Worm (Caenorhabditis elegans) whole organism, L1 larva: ENCODE results near the gene F53F4.18.
A peak's percentile ranks its signal among the peaks of the same experiment; 100 is the strongest.

ENCODE experiments used
- C04F5.9 ChIP-seq: sonication (generic microtip); optimal IDR thresholded peaks from 2 replicates; lab custom pipeline; 2016; ENCODE audit warnings: missing genetic modification characterization, missing compliant biosample characterization
- C34B4.2 ChIP-seq: sonication (generic microtip); optimal IDR thresholded peaks from 2 replicates; lab custom pipeline; 2017; ENCODE audit warnings: mild to moderate bottlenecking, missing genetic modification characterization, missing compliant biosample characterization
- Y116A8C.19 ChIP-seq: sonication (generic microtip); optimal IDR thresholded peaks from 2 replicates; lab custom pipeline; 2016; ENCODE audit warnings: missing compliant biosample characterization, missing genetic modification characterization, borderline replicate concordance
- alr-1 ChIP-seq: fragments of 200-800 bp; sonication (Bioruptor generic); optimal IDR thresholded peaks from 2 replicates; lab custom pipeline; 2018; ENCODE audit warnings: borderline replicate concordance, mild to moderate bottlenecking, missing genetic modification characterization, missing compliant biosample characterization
- aly-2 ChIP-seq: fragments of 150-350 bp; optimal IDR thresholded peaks from 2 replicates; lab custom pipeline; 2014; ENCODE audit warnings: missing biosample characterization, missing genetic modification characterization
- ceh-8 ChIP-seq: fragments of 200-800 bp; sonication (Bioruptor generic); optimal IDR thresholded peaks from 2 replicates; lab custom pipeline; 2018; ENCODE audit warnings: mild to moderate bottlenecking, missing genetic modification characterization, moderate library complexity, missing compliant biosample characterization
- ceh-82 ChIP-seq, 3 experiments: fragments of 150-350 bp in 1 of 3; sonication (generic microtip) in 2 of 3; optimal IDR thresholded peaks; 2 replicates each; lab custom pipeline; 2014 to 2017; ENCODE audit warnings: missing biosample characterization in 3 of 3, missing genetic modification characterization in 3 of 3
- dsc-1 ChIP-seq: sonication (generic microtip); optimal IDR thresholded peaks from 2 replicates; lab custom pipeline; 2016; ENCODE audit warnings: mild to moderate bottlenecking, missing genetic modification characterization, missing compliant biosample characterization
- efl-1 ChIP-seq, 4 experiments: fragments of 150-350 bp; optimal IDR thresholded peaks in 3 of 4; peaks in 1 of 4; 1 replicate in 1 of 4; 2 replicates in 3 of 4; lab custom pipeline; 2014; ENCODE audit warnings: missing biosample characterization in 2 of 4, missing genetic modification characterization in 2 of 4, missing genetic modification reagents in 2 of 4
- efl-3 ChIP-seq: fragments of 200-800 bp; sonication (Bioruptor generic); optimal IDR thresholded peaks from 2 replicates; lab custom pipeline; 2018; ENCODE audit warnings: mild to moderate bottlenecking, missing genetic modification characterization, missing compliant biosample characterization
- egl-27 ChIP-seq, 2 experiments: fragments of 150-350 bp in 1 of 2; sonication (generic microtip); optimal IDR thresholded peaks; 3 replicates each; lab custom pipeline; 2017 to 2018; ENCODE audit warnings: missing biosample characterization in 2 of 2, missing genetic modification characterization in 2 of 2, missing genetic modification reagents in 2 of 2
- fkh-10 ChIP-seq: sonication (generic microtip); optimal IDR thresholded peaks from 2 replicates; lab custom pipeline; 2017; ENCODE audit warnings: missing biosample characterization, missing genetic modification reagents, missing genetic modification characterization
- fkh-8 ChIP-seq: sonication (generic microtip); optimal IDR thresholded peaks from 2 replicates; lab custom pipeline; 2016; ENCODE audit warnings: mild to moderate bottlenecking, missing genetic modification characterization, missing compliant biosample characterization
- grh-1 ChIP-seq: fragments of 200-800 bp; sonication (Bioruptor generic); IDR thresholded peaks from 2 replicates; pipeline ENCODE4 v1.3.6; 2022; ENCODE audit warnings: missing genetic modification reagents, missing genetic modification characterization, missing compliant biosample characterization
- hlh-17 ChIP-seq: fragments of 200-800 bp; sonication (Bioruptor generic); optimal IDR thresholded peaks from 2 replicates; lab custom pipeline; 2018; ENCODE audit warnings: missing genetic modification characterization, mild to moderate bottlenecking, missing compliant biosample characterization, moderate library complexity, borderline replicate concordance
- irx-1 ChIP-seq: sonication (generic microtip); optimal IDR thresholded peaks from 2 replicates; lab custom pipeline; 2016; ENCODE audit warnings: missing genetic modification characterization, missing compliant biosample characterization
- isw-1 ChIP-seq: fragments of 200-800 bp; sonication (Bioruptor generic); IDR thresholded peaks from 2 replicates; pipeline ENCODE4 v1.3.6; 2022; ENCODE audit warnings: missing genetic modification characterization, missing compliant biosample characterization
- jun-1 ChIP-seq: fragments of 150-350 bp; optimal IDR thresholded peaks from 2 replicates; lab custom pipeline; 2014; ENCODE audit warnings: missing biosample characterization, missing genetic modification reagents, missing genetic modification characterization
- lin-14 ChIP-seq: fragments of 200-800 bp; sonication (Bioruptor generic); optimal IDR thresholded peaks from 2 replicates; lab custom pipeline; 2018; ENCODE audit warnings: mild to moderate bottlenecking, missing genetic modification characterization, moderate library complexity, missing compliant biosample characterization
- lin-15B ChIP-seq: fragments of 150-350 bp; sonication (generic microtip); optimal IDR thresholded peaks from 3 replicates; lab custom pipeline; 2014; ENCODE audit warnings: missing biosample characterization, missing genetic modification characterization
- lin-35 ChIP-seq, 2 experiments: fragments of 150-350 bp; optimal IDR thresholded peaks; 2 replicates each; lab custom pipeline; 2014; ENCODE audit warnings: missing biosample characterization in 2 of 2, missing genetic modification characterization in 2 of 2, missing genetic modification reagents in 2 of 2
- mab-9 ChIP-seq: fragments of 200-800 bp; sonication (Bioruptor generic); IDR thresholded peaks from 2 replicates; pipeline ENCODE4 v1.3.6; 2022; ENCODE audit warnings: missing genetic modification reagents, missing genetic modification characterization, missing compliant biosample characterization
- mdl-1 ChIP-seq, 2 experiments: fragments of 150-350 bp; optimal IDR thresholded peaks; 2 replicates each; lab custom pipeline; 2014 to 2017; ENCODE audit warnings: missing biosample characterization in 2 of 2, missing genetic modification characterization in 2 of 2, inconsistent platforms in 1 of 2
- mef-2 ChIP-seq: fragments of 150-350 bp; optimal IDR thresholded peaks from 2 replicates; lab custom pipeline; 2014; ENCODE audit warnings: missing biosample characterization, missing genetic modification characterization
- nhr-11 ChIP-seq: fragments of 150-350 bp; optimal IDR thresholded peaks from 2 replicates; lab custom pipeline; 2014; ENCODE audit warnings: missing biosample characterization, missing genetic modification characterization
- nhr-19 ChIP-seq: fragments of 200-800 bp; sonication (Bioruptor generic); conservative IDR thresholded peaks from 2 replicates; pipeline ENCODE4 v1.3.6; 2022; ENCODE audit warnings: missing genetic modification characterization, missing compliant biosample characterization
- nhr-20 ChIP-seq: sonication (generic microtip); optimal IDR thresholded peaks from 2 replicates; lab custom pipeline; 2016; ENCODE audit warnings: mild to moderate bottlenecking, missing genetic modification characterization, missing compliant biosample characterization
- nhr-85 ChIP-seq: sonication (generic microtip); peaks from one replicate; lab custom pipeline; 2016; ENCODE audit warnings: missing genetic modification characterization, inconsistent platforms, missing compliant biosample characterization
- nhr-90 ChIP-seq: sonication (generic microtip); optimal IDR thresholded peaks from 2 replicates; lab custom pipeline; 2016; ENCODE audit warnings: mild to moderate bottlenecking, missing genetic modification characterization, missing compliant biosample characterization; ENCODE audit not compliant: poor library complexity
- pag-3 ChIP-seq: sonication (generic microtip); optimal IDR thresholded peaks from 2 replicates; lab custom pipeline; 2017; ENCODE audit warnings: missing genetic modification characterization, mild to moderate bottlenecking, missing compliant biosample characterization, antibody characterized with exemption, borderline replicate concordance; ENCODE audit not compliant: insufficient read depth
- pax-3 ChIP-seq: fragments of 200-800 bp; sonication (Bioruptor generic); optimal IDR thresholded peaks from 2 replicates; lab custom pipeline; 2018; ENCODE audit warnings: mild to moderate bottlenecking, missing genetic modification characterization, moderate library complexity, missing compliant biosample characterization
- rnt-1 ChIP-seq: sonication (generic microtip); optimal IDR thresholded peaks from 2 replicates; lab custom pipeline; 2016; ENCODE audit warnings: mild to moderate bottlenecking, missing genetic modification characterization, moderate library complexity, missing compliant biosample characterization
- skn-1 ChIP-seq: fragments of 150-350 bp; optimal IDR thresholded peaks from 2 replicates; lab custom pipeline; 2014; ENCODE audit warnings: missing biosample characterization, missing genetic modification characterization
- snpc-4 ChIP-seq: fragments of 150-350 bp; optimal IDR thresholded peaks from 2 replicates; lab custom pipeline; 2014; ENCODE audit warnings: missing biosample characterization, missing genetic modification characterization
- snu-23 ChIP-seq: sonication (generic microtip); optimal IDR thresholded peaks from 2 replicates; lab custom pipeline; 2016; ENCODE audit warnings: missing genetic modification characterization, missing compliant biosample characterization
- sup-37 ChIP-seq: fragments of 200-800 bp; sonication (Bioruptor generic); optimal IDR thresholded peaks from 2 replicates; lab custom pipeline; 2018; ENCODE audit warnings: mild to moderate bottlenecking, missing genetic modification characterization, missing compliant biosample characterization
- tbx-2 ChIP-seq: sonication (generic microtip); optimal IDR thresholded peaks from 2 replicates; lab custom pipeline; 2016; ENCODE audit warnings: missing genetic modification characterization, missing compliant biosample characterization
- unc-130 ChIP-seq: fragments of 150-350 bp; optimal IDR thresholded peaks from 2 replicates; lab custom pipeline; 2017; ENCODE audit warnings: missing biosample characterization, missing genetic modification characterization, inconsistent platforms
- unc-98 ChIP-seq: fragments of 200-800 bp; sonication (Bioruptor generic); IDR thresholded peaks from 2 replicates; pipeline ENCODE4 v1.3.6; 2022; ENCODE audit warnings: missing genetic modification characterization, missing compliant biosample characterization
- vab-15 ChIP-seq: sonication (generic microtip); optimal IDR thresholded peaks from 2 replicates; lab custom pipeline; 2017; ENCODE audit warnings: missing genotype, mild to moderate bottlenecking, missing genetic modification characterization, missing compliant biosample characterization
- xbp-1 ChIP-seq: sonication (generic microtip); optimal IDR thresholded peaks from 2 replicates; lab custom pipeline; 2016; ENCODE audit warnings: missing genetic modification characterization, missing compliant biosample characterization
- zip-4 ChIP-seq: fragments of 200-800 bp; sonication (Bioruptor generic); optimal IDR thresholded peaks from 2 replicates; lab custom pipeline; 2018; ENCODE audit warnings: mild to moderate bottlenecking, missing genetic modification characterization, moderate library complexity, missing compliant biosample characterization
- ztf-11 ChIP-seq, 2 experiments: sonication (generic microtip); optimal IDR thresholded peaks; 2 replicates each; lab custom pipeline; 2016 to 2017; ENCODE audit warnings: missing genetic modification characterization in 2 of 2, missing biosample characterization in 1 of 2, missing compliant biosample characterization in 1 of 2

F53F4.18 gene

DNA sequence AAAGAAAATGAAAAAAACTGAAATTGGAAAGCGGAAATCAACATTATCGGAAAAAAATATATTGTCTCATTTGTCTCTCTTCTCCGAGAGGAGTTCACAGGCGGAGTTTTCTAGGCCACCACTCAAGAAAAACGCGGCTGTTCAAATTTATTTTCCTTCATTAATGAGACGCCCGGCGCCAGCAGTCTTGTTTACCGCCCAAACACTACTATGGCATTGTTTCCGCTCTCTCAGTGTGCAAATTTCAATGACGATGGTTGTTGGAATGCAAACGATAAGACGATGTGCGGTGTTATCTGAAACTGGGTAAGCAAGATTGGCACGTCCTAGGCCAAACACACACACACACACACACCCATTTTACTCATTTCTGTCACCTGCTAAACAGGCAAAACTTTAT is 33.2 kb upstream of the F53F4.18 start, which contains the start of gene cav-2 (continued):
- TF ChIP-seq efl-3 (GFP tag; lab: Kevin White, UChicago), result peak; percentile 61
- TF ChIP-seq alr-1 (tag; lab: Kevin White, UChicago), result peak; percentile 12
- TF ChIP-seq lin-15B (tag; lab: Kevin White, UChicago), result peak; percentile 71
- peak; percentile 33 for TF ChIP-seq snpc-4 (tag; lab: Kevin White, UChicago)
- peak; percentile 76 for TF ChIP-seq fkh-8 (tag; lab: Kevin White, UChicago)
- peak; percentile 99 for TF ChIP-seq pax-3 (tag; lab: Kevin White, UChicago)
- TF ChIP-seq mef-2 (tag; lab: Kevin White, UChicago), result no peak
- TF ChIP-seq zip-4 (GFP tag; lab: Kevin White, UChicago), result peak; percentile 74
- peak in 1 of 2 experiments; percentile 97 for TF ChIP-seq ztf-11 (tag; optimal IDR thresholded peaks at IDR 0.05; lab: Kevin White, UChicago)
- peak; percentile 66 for TF ChIP-seq Y116A8C.19 (tag; lab: Kevin White, UChicago)
- peak; percentile 50 for TF ChIP-seq nhr-11 (tag; lab: Kevin White, UChicago)
- TF ChIP-seq irx-1 (tag; lab: Kevin White, UChicago), result peak; percentile 95
- peak; percentile 89 to 97 for TF ChIP-seq efl-1 (optimal IDR thresholded peaks at IDR 0.05; lab: Kevin White, UChicago)
- peak; percentile 97 to 99 for TF ChIP-seq efl-1 (GFP tag; optimal IDR thresholded peaks at IDR 0.05 in 1 of 2; lab: Kevin White, UChicago)
- TF ChIP-seq C34B4.2 (tag; lab: Kevin White, UChicago), result peak; percentile 27
- peak; percentile 88 for TF ChIP-seq xbp-1 (tag; lab: Kevin White, UChicago)
- TF ChIP-seq fkh-10 (GFP tag; lab: Kevin White, UChicago), result no peak
- TF ChIP-seq tbx-2 (tag; lab: Kevin White, UChicago), result peak; percentile 92
- TF ChIP-seq nhr-20, result peak; percentile 91
- TF ChIP-seq sup-37, result peak; percentile 28
- TF ChIP-seq vab-15, result peak; percentile 70
- peak; percentile 82 for TF ChIP-seq lin-14 (GFP tag; lab: Kevin White, UChicago)
- TF ChIP-seq nhr-90 (tag; lab: Kevin White, UChicago), result peak; percentile 93
- TF ChIP-seq skn-1, result peak; percentile 42
- TF ChIP-seq hlh-17 (GFP tag; lab: Kevin White, UChicago), result peak; percentile 33
- peak; percentile 79 for TF ChIP-seq isw-1 (GFP tag; lab: Robert Waterston, UW)
- peak; percentile 86 for TF ChIP-seq unc-98 (GFP tag; lab: Robert Waterston, UW)
- no peak for TF ChIP-seq aly-2
- peak; percentile 87 for TF ChIP-seq snu-23 (GFP tag; lab: Kevin White, UChicago)
- TF ChIP-seq jun-1 (tag; lab: Kevin White, UChicago), result peak; percentile 66
- peak; percentile 96 for TF ChIP-seq nhr-85 (tag; lab: Kevin White, UChicago)
- peak; percentile 96 for TF ChIP-seq lin-35 (GFP tag; optimal IDR thresholded peaks at IDR 0.05; lab: Kevin White, UChicago)
- peak; percentile 88 for TF ChIP-seq nhr-19 (GFP tag; lab: Robert Waterston, UW)
- TF ChIP-seq ceh-82 (tag; optimal IDR thresholded peaks at IDR 0.05; lab: Kevin White, UChicago), result peak; percentile 67 to 79 (median 76)
- peak; percentile 60 for TF ChIP-seq unc-130 (tag; lab: Kevin White, UChicago)
- TF ChIP-seq C04F5.9 (tag; lab: Kevin White, UChicago), result peak; percentile 74
- TF ChIP-seq egl-27 (tag; optimal IDR thresholded peaks at IDR 0.05; lab: Kevin White, UChicago), result no peak
- peak; percentile 64 for TF ChIP-seq ceh-8 (GFP tag; lab: Kevin White, UChicago)
- TF ChIP-seq dsc-1, result peak; percentile 96
- TF ChIP-seq pag-3 (tag; lab: Kevin White, UChicago), result no peak
- peak; percentile 86 for TF ChIP-seq mab-9 (GFP tag; lab: Robert Waterston, UW)
- TF ChIP-seq mdl-1 (tag; optimal IDR thresholded peaks at IDR 0.05; lab: Kevin White, UChicago), result peak in 1 of 2 experiments; percentile 50
- peak; percentile 99 for TF ChIP-seq rnt-1 (tag; lab: Kevin White, UChicago)
- peak; percentile 88 for TF ChIP-seq grh-1 (GFP tag; lab: Robert Waterston, UW)
